Worm (Caenorhabditis elegans): ENCODE measurements around the gene C53A3.1.

Gene C53A3.1

ce11 chrV:5736068-5736467 lies 24.0 kb downstream of the C53A3.1 start, which contains the start of gene K09H11.6:
Gene K09H11.6, minus strand, starts transcription at chrV:5736168.
- TF ChIP-seq lin-35 (GFP tag; optimal IDR thresholded peaks at IDR 0.05): no peak

- no peak for TF ChIP-seq C16A3.4 (tag; optimal IDR thresholded peaks at IDR 0.05)
- no peak for TF ChIP-seq swsn-7 (tag; optimal IDR thresholded peaks at IDR 0.05)
- TF ChIP-seq nhr-77 (tag; optimal IDR thresholded peaks at IDR 0.05): no peak
- no peak for TF ChIP-seq nhr-237 (tag; optimal IDR thresholded peaks at IDR 0.05)
- no peak for TF ChIP-seq lsy-2 (tag; optimal IDR thresholded peaks at IDR 0.05)
- TF ChIP-seq ceh-88 (GFP tag; IDR thresholded peaks at IDR 0.05): no peak
- TF ChIP-seq rnt-1 (tag; optimal IDR thresholded peaks at IDR 0.05): no peak
Observed at ce11 chrV:5730783-5731182, 29.2 kb downstream of the C53A3.1 start, which contains the start of gene K09H11.15. Gene K09H11.15, minus strand, starts transcription at chrV:5730883.

- TF ChIP-seq tlp-1 (tag; optimal IDR thresholded peaks at IDR 0.05) (no peak), lin-39 (tag; optimal IDR thresholded peaks at IDR 0.05) (no peak)
Observed at ce11 chrV:5726463-5726862, 33.6 kb downstream of the C53A3.1 start, which contains the start of gene K09H11.4. Gene K09H11.4, minus strand, starts transcription at chrV:5726563.

- TF ChIP-seq lin-39 (tag; optimal IDR thresholded peaks at IDR 0.05): no peak
- TF ChIP-seq grh-1 (GFP tag; IDR thresholded peaks at IDR 0.05): no peak
- TF ChIP-seq fkh-10 (GFP tag; optimal IDR thresholded peaks at IDR 0.05): no peak
Observed at ce11 chrV:5724395-5724794, 35.6 kb downstream of the C53A3.1 start.

- TF ChIP-seq grh-1 (GFP tag; IDR thresholded peaks at IDR 0.05) (no peak), unc-30 (tag; optimal IDR thresholded peaks at IDR 0.05) (no peak), nhr-71 (tag; optimal IDR thresholded peaks at IDR 0.05) (no peak), C04F5.9 (tag; optimal IDR thresholded peaks at IDR 0.05) (no peak), egl-27 (tag; optimal IDR thresholded peaks at IDR 0.05) (no peak), nhr-76 (tag; optimal IDR thresholded peaks at IDR 0.05) (no peak), ceh-8 (GFP tag; optimal IDR thresholded peaks at IDR 0.05) (no peak), pqm-1 (tag; optimal IDR thresholded peaks at IDR 0.05) (no peak), fkh-8 (tag; optimal IDR thresholded peaks at IDR 0.05) (no peak), unc-86 (tag; optimal IDR thresholded peaks at IDR 0.05) (no peak), nhr-77 (tag; optimal IDR thresholded peaks at IDR 0.05) (no peak), zag-1 (tag; optimal IDR thresholded peaks at IDR 0.05) (no peak)
Observed at ce11 chrV:5722093-5722492, 37.9 kb downstream of the C53A3.1 start.

- TF ChIP-seq nhr-237 (tag; optimal IDR thresholded peaks at IDR 0.05) (no peak), isw-1 (GFP tag; IDR thresholded peaks at IDR 0.05) (no peak), ztf-4 (tag; optimal IDR thresholded peaks at IDR 0.05) (no peak), ceh-8 (GFP tag; optimal IDR thresholded peaks at IDR 0.05) (no peak), jun-1 (tag; optimal IDR thresholded peaks at IDR 0.05) (no peak), lin-15B (tag; optimal IDR thresholded peaks at IDR 0.05) (no peak), vab-15 (tag; optimal IDR thresholded peaks at IDR 0.05) (no peak), C16A3.4 (tag; optimal IDR thresholded peaks at IDR 0.05) (no peak), sox-4 (tag; optimal IDR thresholded peaks at IDR 0.05) (no peak), nhr-11 (tag; optimal IDR thresholded peaks at IDR 0.05) (no peak), zip-4 (GFP tag; optimal IDR thresholded peaks at IDR 0.05) (no peak), nhr-90 (tag; optimal IDR thresholded peaks at IDR 0.05; ENCODE audit: poor library complexity) (no peak), xbp-1 (tag; optimal IDR thresholded peaks at IDR 0.05) (no peak)
Observed at ce11 chrV:5717237-5717935, 42.6 kb downstream of the C53A3.1 start, which contains the start of gene rga-3. Gene rga-3, plus strand, starts transcription at chrV:5717885.

Data from whole organism, L1 larva.